Worm (Caenorhabditis elegans) whole organism, L3 larva: ENCODE results near the gene sru-19.

Source experiments
- ZK546.5 ChIP-seq: sonication (generic microtip); optimal IDR thresholded peaks from 2 replicates; lab custom pipeline; 2017; ENCODE audit warnings: missing biosample characterization, missing genetic modification characterization
- aly-2 ChIP-seq: fragments of 150-350 bp; optimal IDR thresholded peaks from 2 replicates; lab custom pipeline; 2014; ENCODE audit warnings: missing biosample characterization, missing genetic modification characterization
- ama-1 ChIP-seq: fragments of 150-350 bp; optimal IDR thresholded peaks from 2 replicates; lab custom pipeline; 2018
- ceh-28 ChIP-seq: fragments of 150-350 bp; optimal IDR thresholded peaks from 2 replicates; lab custom pipeline; 2014; ENCODE audit warnings: missing biosample characterization, missing genetic modification reagents, missing genetic modification characterization
- ceh-82 ChIP-seq: fragments of 150-350 bp; optimal IDR thresholded peaks from 2 replicates; lab custom pipeline; 2014; ENCODE audit warnings: missing biosample characterization, missing genetic modification characterization
- ceh-9 ChIP-seq: sonication (generic microtip); optimal IDR thresholded peaks from 2 replicates; lab custom pipeline; 2018; ENCODE audit warnings: missing biosample characterization, missing genetic modification characterization
- egl-27 ChIP-seq: sonication (generic microtip); optimal IDR thresholded peaks from 4 replicates; lab custom pipeline; 2017; ENCODE audit warnings: missing biosample characterization, missing genetic modification reagents, missing genetic modification characterization
- egl-5 ChIP-seq: fragments of 150-350 bp; optimal IDR thresholded peaks from 2 replicates; lab custom pipeline; 2017; ENCODE audit warnings: missing biosample characterization, missing genetic modification reagents, missing genetic modification characterization, inconsistent platforms
- elt-2 ChIP-seq: sonication (generic microtip); optimal IDR thresholded peaks from 2 replicates; lab custom pipeline; 2016; ENCODE audit warnings: missing genetic modification reagents, mild to moderate bottlenecking, missing genetic modification characterization, missing compliant biosample characterization
- elt-3 ChIP-seq, 3 experiments: fragments of 150-350 bp in 1 of 3; sonication (generic microtip) in 2 of 3; optimal IDR thresholded peaks; 2 replicates in 2 of 3; 4 replicates in 1 of 3; lab custom pipeline; 2014 to 2017; ENCODE audit warnings: missing biosample characterization in 3 of 3, missing genetic modification characterization in 3 of 3
- eor-1 ChIP-seq, 2 experiments: fragments of 150-350 bp; optimal IDR thresholded peaks; 2 replicates each; lab custom pipeline; 2014 to 2018; ENCODE audit warnings: missing biosample characterization in 2 of 2, missing genetic modification characterization in 2 of 2
- fkh-2 ChIP-seq: fragments of 150-350 bp; optimal IDR thresholded peaks from 2 replicates; lab custom pipeline; 2014; ENCODE audit warnings: missing biosample characterization, missing genetic modification reagents, missing genetic modification characterization
- fos-1 ChIP-seq: fragments of 150-350 bp; optimal IDR thresholded peaks from 2 replicates; lab custom pipeline; 2014; ENCODE audit warnings: missing biosample characterization, missing genetic modification characterization
- jun-1 ChIP-seq: fragments of 150-350 bp; optimal IDR thresholded peaks from 2 replicates; lab custom pipeline; 2014; ENCODE audit warnings: missing biosample characterization, missing genetic modification reagents, missing genetic modification characterization
- lin-15B ChIP-seq: fragments of 150-350 bp; optimal IDR thresholded peaks from 2 replicates; lab custom pipeline; 2014; ENCODE audit warnings: missing biosample characterization, missing genetic modification characterization
- lin-39 ChIP-seq: fragments of 150-350 bp; optimal IDR thresholded peaks from 2 replicates; lab custom pipeline; 2018; ENCODE audit warnings: missing biosample characterization, missing genetic modification reagents, missing genetic modification characterization
- lsy-12 ChIP-seq: sonication (generic microtip); optimal IDR thresholded peaks from 2 replicates; lab custom pipeline; 2016; ENCODE audit warnings: mild to moderate bottlenecking, missing genetic modification characterization, missing compliant biosample characterization
- nfya-1 ChIP-seq: sonication (generic microtip); optimal IDR thresholded peaks from 2 replicates; lab custom pipeline; 2017; ENCODE audit warnings: missing genetic modification characterization, mild to moderate bottlenecking, missing compliant biosample characterization, antibody characterized with exemption, moderate library complexity; ENCODE audit not compliant: insufficient read depth
- nhr-11 ChIP-seq: fragments of 150-350 bp; optimal IDR thresholded peaks from 2 replicates; lab custom pipeline; 2014; ENCODE audit warnings: missing biosample characterization, missing genetic modification characterization
- nhr-12 ChIP-seq: fragments of 150-350 bp; optimal IDR thresholded peaks from 2 replicates; lab custom pipeline; 2014; ENCODE audit warnings: missing biosample characterization, missing genetic modification characterization
- nhr-23 ChIP-seq: fragments of 150-350 bp; optimal IDR thresholded peaks from 2 replicates; lab custom pipeline; 2014; ENCODE audit warnings: missing biosample characterization, missing genetic modification reagents, missing genetic modification characterization
- nhr-25 ChIP-seq: sonication (generic microtip); optimal IDR thresholded peaks from 2 replicates; lab custom pipeline; 2017; ENCODE audit warnings: missing biosample characterization, missing genetic modification characterization
- nhr-28 ChIP-seq: fragments of 150-350 bp; optimal IDR thresholded peaks from 2 replicates; lab custom pipeline; 2014; ENCODE audit warnings: missing biosample characterization, missing genetic modification characterization
- nhr-67 ChIP-seq: fragments of 150-350 bp; optimal IDR thresholded peaks from 2 replicates; lab custom pipeline; 2014; ENCODE audit warnings: missing biosample characterization, missing genetic modification characterization
- nhr-77 ChIP-seq: fragments of 150-350 bp; optimal IDR thresholded peaks from 2 replicates; lab custom pipeline; 2014; ENCODE audit warnings: missing biosample characterization, missing genetic modification characterization
- pha-4 ChIP-seq: fragments of 150-350 bp; optimal IDR thresholded peaks from 2 replicates; lab custom pipeline; 2014; ENCODE audit warnings: missing biosample characterization, missing genetic modification reagents, missing genetic modification characterization
- pqm-1 ChIP-seq: fragments of 150-350 bp; optimal IDR thresholded peaks from 2 replicates; lab custom pipeline; 2017; ENCODE audit warnings: missing biosample characterization, missing genetic modification characterization, inconsistent platforms
- sea-2 ChIP-seq: fragments of 150-350 bp; sonication (generic microtip); optimal IDR thresholded peaks from 4 replicates; lab custom pipeline; 2014; ENCODE audit warnings: missing biosample characterization, missing genetic modification reagents, missing genetic modification characterization
- skn-1 ChIP-seq: fragments of 150-350 bp; optimal IDR thresholded peaks from 2 replicates; lab custom pipeline; 2014; ENCODE audit warnings: missing biosample characterization, missing genetic modification characterization
- snpc-4 ChIP-seq: fragments of 150-350 bp; optimal IDR thresholded peaks from 2 replicates; lab custom pipeline; 2014; ENCODE audit warnings: missing biosample characterization, missing genetic modification characterization
- unc-39 ChIP-seq: sonication (generic microtip); optimal IDR thresholded peaks from 4 replicates; lab custom pipeline; 2017; ENCODE audit warnings: missing biosample characterization, missing genetic modification characterization
- zag-1 ChIP-seq: fragments of 150-350 bp; optimal IDR thresholded peaks from 2 replicates; lab custom pipeline; 2014; ENCODE audit warnings: missing biosample characterization, missing genetic modification characterization

Gene sru-19

ce11 chrIV:12498238-12498637, at the start of gene sru-19:
Gene sru-19 (plus strand): TSS chrIV:12498538.
- no peak for TF ChIP-seq fos-1 (tag; lab: Kevin White, UChicago)
- TF ChIP-seq nhr-28 = no peak
- TF ChIP-seq eor-1 (tag; optimal IDR thresholded peaks at IDR 0.05; lab: Kevin White, UChicago) = no peak
- no peak for TF ChIP-seq pha-4 (tag; lab: Kevin White, UChicago)
- TF ChIP-seq unc-39 = no peak
- no peak for TF ChIP-seq nhr-11 (tag; lab: Kevin White, UChicago)
- no peak for TF ChIP-seq egl-5 (tag; lab: Kevin White, UChicago)
- no peak for TF ChIP-seq nhr-67 (tag; lab: Kevin White, UChicago)
- no peak for TF ChIP-seq fkh-2 (tag; lab: Kevin White, UChicago)
- no peak for TF ChIP-seq ZK546.5
- no peak for TF ChIP-seq lin-39
- no peak for TF ChIP-seq ama-1

- no peak for TF ChIP-seq ZK546.5
- TF ChIP-seq nhr-28 = no peak
- TF ChIP-seq lin-39 = peak; percentile 27
- TF ChIP-seq nfya-1 (tag; lab: Kevin White, UChicago) = no peak
- no peak for TF ChIP-seq egl-27 (tag; lab: Kevin White, UChicago)
- TF ChIP-seq lin-15B (tag; lab: Kevin White, UChicago) = peak; percentile 51
- peak; percentile 38 for TF ChIP-seq nhr-23 (tag; lab: Kevin White, UChicago)
- TF ChIP-seq ceh-28 (tag; lab: Kevin White, UChicago) = no peak
- TF ChIP-seq jun-1 (tag; lab: Kevin White, UChicago) = no peak
- TF ChIP-seq nhr-25 (tag; lab: Kevin White, UChicago) = peak; percentile 30
Measured at ce11 chrIV:12451225-12451831, 47.0 kb upstream of the sru-19 start, which contains the start of gene dpy-26. Gene dpy-26 (minus strand): TSS chrIV:12451335.

ce11 chrIV:12454115-12454514, 44.2 kb upstream of the sru-19 start, which contains the start of gene spe-44:
Gene spe-44 (minus strand): TSS chrIV:12454215.
- TF ChIP-seq nhr-12 (tag; lab: Kevin White, UChicago) (no peak), nhr-77 (tag; lab: Kevin White, UChicago) (no peak), skn-1 (tag; lab: Kevin White, UChicago) (no peak), pqm-1 (tag; lab: Kevin White, UChicago) (no peak), ZK546.5 (no peak), snpc-4 (tag; lab: Kevin White, UChicago) (no peak), elt-3 (tag; optimal IDR thresholded peaks at IDR 0.05; lab: Kevin White, UChicago) (no peak)

- TF ChIP-seq nhr-67 (tag; lab: Kevin White, UChicago) = no peak
Measured at ce11 chrIV:12454750-12455149, 43.6 kb upstream of the sru-19 start, which contains the start of gene smz-1. Gene smz-1 (plus strand): TSS chrIV:12455050.

- TF ChIP-seq lsy-12 (tag; lab: Kevin White, UChicago) = no peak
- no peak for TF ChIP-seq ceh-9
- no peak for TF ChIP-seq nhr-77 (tag; lab: Kevin White, UChicago)
- TF ChIP-seq snpc-4 (tag; lab: Kevin White, UChicago) = no peak
- TF ChIP-seq nhr-25 (tag; lab: Kevin White, UChicago) = no peak
- TF ChIP-seq zag-1 (tag; lab: Kevin White, UChicago) = no peak
- no peak for TF ChIP-seq lin-15B (tag; lab: Kevin White, UChicago)
- no peak for TF ChIP-seq ceh-82 (tag; lab: Kevin White, UChicago)
Measured at ce11 chrIV:12456613-12457012, 41.7 kb upstream of the sru-19 start, which contains the start of gene C25G4.7. Gene C25G4.7 (plus strand): TSS chrIV:12456913.

- TF ChIP-seq elt-2 (tag; lab: Kevin White, UChicago) (no peak), aly-2 (tag; lab: Kevin White, UChicago) (no peak), sea-2 (GFP tag; lab: Kevin White, UChicago) (no peak)
- TF ChIP-seq, all 47 proteins: peak for 0
Measured at ce11 chrIV:12463370-12463769, 35.0 kb upstream of the sru-19 start, which contains the start of gene C25G4.8. Gene C25G4.8 (minus strand): TSS chrIV:12463470.
